Fruit fly (Drosophila melanogaster): ENCODE data around the gene gfzf.

Gene gfzf

DNA sequence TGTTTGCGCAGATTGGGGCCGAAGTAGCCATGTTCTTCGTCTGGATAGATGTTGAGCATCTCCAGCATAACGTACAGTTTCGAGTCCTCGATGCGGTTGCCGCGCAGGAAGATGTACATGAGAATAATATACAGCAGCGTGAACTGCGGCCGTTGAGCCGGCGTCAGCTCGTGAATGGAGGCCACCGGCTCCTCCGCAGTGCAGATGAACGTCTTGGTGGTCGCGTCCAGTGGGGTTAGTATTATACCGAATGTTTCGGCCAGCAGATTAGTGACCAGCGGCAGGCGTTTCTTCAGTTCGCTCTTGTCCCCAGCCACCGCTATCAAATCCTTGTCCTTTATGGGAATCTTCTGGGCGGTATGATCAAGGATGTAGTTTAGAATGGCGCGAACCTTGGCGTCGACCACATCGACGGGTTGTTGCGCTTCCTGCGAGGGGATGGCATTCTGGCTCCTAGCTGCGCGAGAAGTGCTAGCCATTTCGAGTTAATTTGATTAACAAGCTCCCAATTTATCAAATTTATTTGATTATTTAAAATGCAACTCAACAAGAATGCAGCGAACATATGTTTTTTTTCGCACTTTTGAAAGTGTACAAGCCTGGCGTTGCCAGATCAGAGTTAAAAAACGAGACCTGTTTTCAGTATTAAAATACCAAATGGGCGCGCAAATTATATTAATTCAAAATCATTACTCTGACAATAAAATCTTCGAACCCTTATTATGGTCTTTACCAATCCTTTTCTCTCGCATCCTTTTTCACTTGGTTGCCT is 4.0 kb upstream of the gfzf start, which contains the start of gene MAGE:
Gene MAGE, minus strand, starts transcription at position 595 of the 772 bp plus-strand sequence.
- TF ChIP-seq CG17801 (GFP tag; optimal IDR thresholded peaks at IDR 0.05; ENCODE audit: partially characterized antibody) = no peak

DNA sequence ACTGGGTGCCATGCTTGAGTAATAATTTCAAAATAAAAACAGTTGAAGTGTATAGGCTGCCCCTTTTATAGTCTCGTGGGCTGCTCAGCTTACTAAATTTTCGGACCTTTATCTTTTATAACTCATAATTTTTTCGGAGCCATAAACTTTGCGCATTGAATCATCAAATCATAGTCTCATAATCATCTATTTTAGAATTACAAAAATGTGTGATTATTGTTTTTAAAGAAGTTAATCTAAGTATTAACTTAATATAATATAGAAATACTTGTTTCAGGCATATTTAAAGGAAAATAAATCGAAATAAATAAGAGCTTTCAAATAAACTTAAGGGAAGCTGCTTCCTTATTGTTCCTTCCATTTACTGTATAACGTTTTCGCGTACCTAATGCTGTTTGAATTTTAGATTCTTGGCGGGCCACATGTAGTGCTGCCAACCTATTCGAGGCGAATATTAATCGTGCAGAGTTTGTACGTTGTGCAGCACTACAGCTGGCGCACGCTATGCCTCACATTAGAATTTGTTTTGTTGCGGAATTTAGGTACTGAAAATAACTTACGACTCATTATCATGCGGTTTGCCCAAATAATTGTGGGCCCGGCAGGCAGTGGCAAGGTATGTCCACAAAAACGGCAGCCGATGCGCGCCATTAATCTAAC is 6.4 kb downstream of the gfzf start, which contains the start of the genes CG14610 and CG2656:
Gene CG14610, minus strand, starts transcription at position 51 of the 660 bp plus-strand sequence.
Gene CG2656, plus strand, starts transcription at position 480 of the 660 bp plus-strand sequence.
- TF ChIP-seq CG17801 (GFP tag; optimal IDR thresholded peaks at IDR 0.05; ENCODE audit: partially characterized antibody) = peak; percentile 56

DNA sequence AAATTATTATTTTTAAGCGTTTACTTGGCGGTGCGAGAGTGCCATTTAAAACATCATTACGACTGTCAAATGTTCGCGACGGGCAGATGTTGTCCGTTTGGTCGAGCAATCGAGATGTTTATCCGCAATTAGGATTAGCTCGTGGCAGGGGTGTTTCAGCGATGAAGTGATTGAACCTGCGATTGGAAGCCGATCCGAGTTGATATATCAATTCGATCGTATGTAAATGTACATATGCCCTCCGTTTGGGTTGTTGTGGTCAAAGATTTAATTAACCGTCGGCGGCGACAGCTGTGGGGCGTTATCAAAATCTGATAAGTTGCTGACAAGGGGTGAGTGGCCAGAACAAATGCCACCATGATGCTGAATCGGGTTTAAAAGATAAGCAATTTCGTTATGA is 8.2 kb downstream of the gfzf start:
- no peak for TF ChIP-seq CG17801 (GFP tag; optimal IDR thresholded peaks at IDR 0.05; ENCODE audit: partially characterized antibody)

DNA sequence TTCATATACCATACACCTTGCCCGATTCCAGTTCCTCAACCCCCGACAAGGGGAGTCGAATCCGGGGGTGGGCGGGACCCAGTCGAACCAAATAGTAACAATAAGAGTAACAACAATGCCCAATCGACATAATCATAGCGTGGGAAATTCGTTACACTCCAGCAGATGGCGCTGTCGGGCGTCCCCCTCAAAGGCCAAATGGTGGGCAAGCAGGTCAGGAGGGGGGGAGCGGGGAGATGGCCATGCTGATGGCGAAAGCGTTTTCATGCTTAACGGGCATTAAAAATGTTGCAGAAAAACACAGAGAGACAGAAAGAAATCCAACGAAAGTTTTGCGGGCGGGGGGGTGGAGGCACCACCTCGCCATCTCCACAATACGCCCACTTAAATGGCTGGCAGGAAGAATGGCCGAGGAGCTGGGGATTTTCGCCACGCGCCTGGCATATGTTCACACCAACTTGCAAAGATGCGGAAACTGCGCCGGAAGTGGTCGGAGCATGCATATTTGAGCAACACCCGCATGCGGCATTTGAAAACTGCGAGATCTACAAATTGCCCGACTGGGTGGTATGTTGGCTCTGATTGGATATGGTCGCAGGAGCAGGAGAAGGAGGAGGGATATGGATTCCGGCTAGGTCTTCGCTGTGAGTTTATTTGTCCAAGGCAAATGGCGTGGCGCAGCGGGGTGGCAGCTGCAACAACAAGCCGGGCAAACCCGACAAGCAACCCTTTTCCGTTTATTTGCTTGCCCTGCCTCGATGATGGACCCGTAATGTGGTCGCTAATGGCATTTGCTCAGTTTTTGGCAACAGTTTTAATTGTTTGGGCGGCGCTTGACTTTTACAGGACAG is 11.4 kb downstream of the gfzf start:
- no peak for TF ChIP-seq CG17801 (GFP tag; optimal IDR thresholded peaks at IDR 0.05; ENCODE audit: partially characterized antibody)

DNA sequence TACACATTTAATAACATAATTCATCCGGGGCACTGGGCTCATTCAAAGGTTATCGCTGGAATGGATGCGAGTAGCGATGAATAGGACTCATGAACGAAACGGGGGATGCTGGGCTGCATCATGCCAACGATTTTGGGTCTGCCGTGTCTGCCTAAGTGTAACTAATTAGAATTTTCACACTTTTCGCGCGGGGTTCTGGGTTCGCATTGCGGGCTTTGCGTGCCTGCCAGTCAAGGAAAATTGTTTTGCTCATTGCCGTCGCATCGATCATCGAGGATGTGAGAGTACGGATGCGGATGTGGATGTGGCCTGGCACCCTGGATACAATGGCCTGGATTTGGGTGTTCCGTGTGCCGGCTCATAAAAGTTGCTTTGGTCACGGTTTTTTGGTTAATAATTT is 12.7 kb downstream of the gfzf start:
- no peak for TF ChIP-seq CG17801 (GFP tag; optimal IDR thresholded peaks at IDR 0.05; ENCODE audit: partially characterized antibody)

DNA sequence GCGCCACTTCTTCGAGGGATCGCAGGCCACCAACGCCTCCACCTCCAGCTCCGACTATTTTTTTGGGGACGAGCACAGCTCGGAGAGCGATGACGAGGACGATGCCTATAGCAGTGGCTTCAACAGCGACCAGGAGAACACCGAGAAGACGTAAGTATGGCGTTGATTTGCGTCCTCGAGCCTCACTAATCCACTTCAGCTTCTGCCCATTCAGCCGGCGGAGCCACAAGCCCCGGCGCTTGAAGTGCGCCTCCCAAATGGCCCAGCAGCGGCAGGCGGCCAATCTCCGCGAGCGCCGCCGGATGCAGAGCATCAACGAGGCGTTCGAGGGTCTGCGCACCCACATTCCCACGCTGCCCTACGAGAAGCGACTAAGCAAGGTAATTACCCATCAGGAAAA is 13.6 kb downstream of the gfzf start:
- TF ChIP-seq CG17801 (GFP tag; optimal IDR thresholded peaks at IDR 0.05; ENCODE audit: partially characterized antibody) = no peak

DNA sequence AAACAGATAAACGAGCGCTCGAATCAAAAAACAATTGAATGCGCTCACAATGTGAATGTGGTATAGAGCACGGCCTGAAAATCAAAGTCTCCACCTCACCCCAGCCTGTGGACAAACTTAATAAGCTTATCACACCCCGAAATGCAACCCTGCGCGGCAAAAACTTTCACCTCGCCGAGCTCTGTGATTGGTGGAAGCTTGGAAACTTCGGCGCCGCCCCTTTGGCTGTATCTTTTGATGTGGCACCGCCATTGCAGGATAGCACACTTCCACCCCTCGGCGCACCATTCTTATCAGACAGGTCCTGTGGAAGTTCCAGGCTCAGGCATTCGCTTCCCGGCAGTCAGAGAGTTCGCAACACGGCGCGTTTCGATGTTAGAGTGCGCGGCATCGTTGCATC is 14.9 kb downstream of the gfzf start, which contains the start of gene Fer1:
Gene Fer1, plus strand, starts transcription at position 326 of the 400 bp plus-strand sequence.
- TF ChIP-seq CG17801 (GFP tag; optimal IDR thresholded peaks at IDR 0.05; ENCODE audit: partially characterized antibody) = no peak

DNA sequence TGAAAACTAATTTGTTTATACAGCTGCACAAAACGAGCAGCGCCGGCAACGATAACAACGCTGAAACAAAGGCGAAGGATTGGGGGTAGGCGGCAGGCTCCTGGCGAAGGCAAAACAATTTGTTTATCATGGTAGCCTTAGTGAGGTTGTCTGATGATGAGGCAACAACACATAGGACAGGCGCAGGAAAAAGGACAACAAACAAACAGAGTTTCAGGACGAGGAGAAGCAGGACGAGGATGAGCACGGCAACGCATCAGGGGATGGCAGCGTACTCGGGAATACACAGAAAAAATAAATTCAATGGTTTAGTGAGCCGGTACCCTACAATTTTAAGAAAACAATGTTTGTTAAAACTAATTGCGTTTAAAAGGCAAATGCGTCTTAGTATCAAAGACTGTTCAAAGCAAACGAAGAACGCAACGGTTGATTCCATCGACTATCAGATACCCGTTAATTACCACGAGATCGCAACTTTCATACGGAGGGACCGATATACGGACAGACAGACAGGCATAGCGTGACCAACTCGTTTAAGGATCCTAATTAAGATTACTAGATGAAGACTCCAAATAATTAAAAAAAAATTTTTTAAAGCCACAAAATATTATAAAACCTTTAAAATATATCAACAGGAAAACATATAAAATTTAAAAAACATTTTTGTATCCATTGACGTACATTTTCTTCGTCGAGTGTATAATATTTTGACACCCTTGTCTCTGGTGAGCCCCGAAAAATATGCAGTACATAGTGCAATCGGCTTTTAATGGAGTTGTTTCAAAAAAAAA is 15.9 kb downstream of the gfzf start:
- no peak for TF ChIP-seq CG17801 (GFP tag; optimal IDR thresholded peaks at IDR 0.05; ENCODE audit: partially characterized antibody)

DNA sequence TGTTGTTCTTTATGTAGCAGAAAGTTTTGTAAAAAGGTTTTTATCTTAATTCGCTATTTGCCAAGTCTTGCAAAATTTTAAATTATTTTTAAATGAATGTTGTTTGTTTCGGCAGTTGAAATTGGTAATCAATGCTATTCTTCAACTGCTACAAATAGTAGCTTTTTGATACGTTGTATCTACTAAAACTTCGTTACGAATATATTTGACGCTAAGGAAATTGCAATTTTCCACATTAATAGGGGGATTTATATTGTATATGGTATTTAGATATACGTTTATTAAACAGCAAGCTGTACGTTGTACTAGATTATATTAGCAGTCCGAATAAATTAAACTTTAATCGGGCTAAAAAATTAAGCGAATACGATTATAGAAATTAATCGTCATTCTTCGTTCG is 19.5 kb downstream of the gfzf start, which contains the start of gene CG31493:
Gene CG31493, plus strand, starts transcription at position 301 of the 400 bp plus-strand sequence.
- no peak for TF ChIP-seq CG17801 (GFP tag; optimal IDR thresholded peaks at IDR 0.05; ENCODE audit: partially characterized antibody)

DNA sequence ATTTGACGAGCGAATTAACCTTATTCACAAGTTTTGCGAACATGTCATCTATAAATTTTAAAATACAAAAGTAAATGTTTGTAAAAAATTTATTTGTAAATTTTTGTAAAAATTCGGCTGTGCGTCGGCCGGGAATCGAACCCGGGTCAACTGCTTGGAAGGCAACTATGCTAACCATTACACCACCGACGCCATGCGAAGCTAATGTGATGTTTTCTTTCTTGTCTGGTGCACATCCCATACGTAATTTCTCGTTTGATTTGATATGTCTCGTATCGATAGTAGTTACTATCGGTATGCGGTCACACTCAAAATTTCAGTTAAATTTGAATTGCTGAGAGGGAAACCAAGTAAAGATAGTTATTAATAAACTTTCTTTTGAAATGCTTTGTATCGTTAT is 19.9 kb downstream of the gfzf start:
- TF ChIP-seq CG17801 (GFP tag; optimal IDR thresholded peaks at IDR 0.05; ENCODE audit: partially characterized antibody) = peak; percentile 34

DNA sequence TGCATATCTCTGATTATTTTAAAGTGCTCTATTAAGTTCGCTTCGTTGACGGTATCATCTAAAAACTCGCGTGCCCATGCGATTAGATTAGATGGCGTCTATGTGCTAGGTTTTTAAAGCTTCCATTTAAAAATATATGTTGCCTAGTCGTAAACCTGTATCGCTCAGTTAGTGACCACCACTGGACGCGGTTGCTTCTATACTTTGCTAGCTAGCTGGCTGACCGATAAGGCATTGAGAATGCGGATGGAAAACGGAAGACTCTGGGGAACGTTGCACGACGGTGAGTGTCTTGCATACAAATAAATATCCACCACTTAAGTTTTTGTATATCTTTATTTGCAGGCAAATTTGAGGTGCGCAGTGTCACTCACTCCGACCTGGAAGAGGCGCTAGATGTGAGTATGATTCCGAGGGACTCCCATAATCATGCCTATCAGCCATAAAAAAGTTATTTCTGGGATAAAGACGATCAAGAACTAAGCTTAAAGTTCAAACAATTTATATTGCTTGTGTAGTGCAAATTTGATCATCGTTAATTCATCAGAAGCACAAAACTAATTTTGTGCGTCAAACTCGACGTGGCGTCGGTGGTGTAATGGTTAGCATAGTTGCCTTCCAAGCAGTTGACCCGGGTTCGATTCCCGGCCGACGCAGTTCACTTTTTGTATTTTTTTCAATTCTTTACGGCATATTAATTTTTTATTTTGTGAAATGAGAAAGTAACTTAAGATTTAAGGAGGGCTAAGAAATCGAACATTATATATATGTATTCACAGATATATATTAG is 21.3 kb downstream of the gfzf start, which contains the start of gene CG31248:
Gene CG31248, plus strand, starts transcription at position 41 of the 790 bp plus-strand sequence.
- TF ChIP-seq CG17801 (GFP tag; optimal IDR thresholded peaks at IDR 0.05; ENCODE audit: partially characterized antibody) = no peak

DNA sequence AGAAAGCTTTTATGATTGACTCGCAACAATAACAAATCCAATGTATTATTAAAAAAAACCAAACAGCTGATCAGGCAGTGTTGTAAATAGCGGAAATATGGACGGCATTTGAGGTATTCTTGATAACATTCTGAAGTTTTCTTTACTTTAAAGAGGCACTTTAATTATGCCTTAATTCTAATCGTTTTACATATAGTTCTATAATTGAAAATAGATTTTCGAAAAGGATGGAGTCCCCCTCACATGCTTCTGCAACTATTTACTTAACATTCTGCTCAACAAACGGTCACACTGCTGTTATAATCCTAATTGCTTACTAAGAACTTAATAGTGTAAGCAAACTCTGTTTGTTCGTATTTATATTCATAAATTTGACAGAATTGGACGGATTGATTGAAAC is 22.8 kb downstream of the gfzf start, which contains the start of gene CG10068:
Gene CG10068, minus strand, starts transcription at position 62 of the 400 bp plus-strand sequence.
- TF ChIP-seq CG17801 (GFP tag; optimal IDR thresholded peaks at IDR 0.05; ENCODE audit: partially characterized antibody) = peak; percentile 89

DNA sequence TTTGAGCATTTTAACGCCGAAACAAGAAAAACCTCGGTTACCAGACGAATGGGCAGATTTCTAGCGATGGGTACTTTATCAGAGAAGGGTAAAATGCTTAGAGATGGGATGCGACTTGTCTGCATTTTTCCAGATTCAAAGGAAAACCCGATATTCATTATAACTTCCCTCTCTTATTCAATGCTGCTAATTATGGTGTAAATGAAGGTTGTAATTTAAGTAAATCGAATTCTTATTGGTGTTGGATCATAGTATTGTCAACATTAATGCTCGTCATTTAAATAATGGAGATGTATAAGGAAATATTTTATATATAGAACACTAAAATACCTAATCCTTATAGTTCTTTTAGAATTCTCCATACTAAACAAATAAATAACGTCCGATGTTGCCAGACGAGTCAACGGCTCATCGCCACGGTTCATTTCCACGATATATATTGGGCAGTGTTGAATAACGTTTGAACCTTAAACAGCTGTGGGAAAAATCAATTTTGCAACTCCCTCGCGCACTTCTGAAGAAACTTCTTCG is 26.6 kb downstream of the gfzf start, which contains the start of the genes Alh and CG10098:
Gene Alh, minus strand, starts transcription at position 77 of the 531 bp plus-strand sequence.
Gene CG10098, plus strand, starts transcription at position 440 of the 531 bp plus-strand sequence.
- TF ChIP-seq CG17801 (GFP tag; optimal IDR thresholded peaks at IDR 0.05; ENCODE audit: partially characterized antibody) = peak; percentile 46
